Fruit fly (Drosophila melanogaster) whole organism, prepupa: ENCODE measurements around the gene Vps53.

ENCODE experiments used
- CG31627 ChIP-seq: fragments of 200-800 bp; sonication (Bioruptor generic); optimal IDR thresholded peaks from 3 replicates; lab custom pipeline; 2016; ENCODE audit warnings: missing biosample characterization, missing genetic modification characterization
- CG3919 ChIP-seq: fragments of 200-800 bp; sonication (Bioruptor generic); optimal IDR thresholded peaks from 3 replicates; lab custom pipeline; 2016; ENCODE audit warnings: missing biosample characterization, missing genetic modification characterization
- CG4318 ChIP-seq: fragments of 200-800 bp; sonication (Bioruptor generic); optimal IDR thresholded peaks from 3 replicates; lab custom pipeline; 2017; ENCODE audit warnings: missing biosample characterization, mild to moderate bottlenecking, missing genetic modification characterization
- Ets96B ChIP-seq: fragments of 200-800 bp; optimal IDR thresholded peaks from 2 replicates; lab custom pipeline; 2019; ENCODE audit warnings: missing biosample characterization, mild to moderate bottlenecking, missing genetic modification characterization, moderate library complexity
- Smox ChIP-seq: fragments of 200-800 bp; sonication (Bioruptor generic); optimal IDR thresholded peaks from 3 replicates; lab custom pipeline; 2016; ENCODE audit warnings: missing biosample characterization, missing genetic modification characterization
- Sox102F ChIP-seq: fragments of 200-800 bp; sonication (Bioruptor generic); optimal IDR thresholded peaks from 2 replicates; lab custom pipeline; 2016; ENCODE audit warnings: missing biosample characterization, mild to moderate bottlenecking, missing genetic modification characterization
- acj6 ChIP-seq: fragments of 200-800 bp; sonication (Bioruptor generic); optimal IDR thresholded peaks from 3 replicates; lab custom pipeline; 2016; ENCODE audit warnings: missing biosample characterization, missing genetic modification characterization
- dac ChIP-seq: fragments of 200-800 bp; sonication (Bioruptor generic); optimal IDR thresholded peaks from 2 replicates; lab custom pipeline; 2017; ENCODE audit warnings: missing biosample characterization, mild to moderate bottlenecking, missing genetic modification characterization
- dsx ChIP-seq: fragments of 200-800 bp; optimal IDR thresholded peaks from 3 replicates; lab custom pipeline; 2019; ENCODE audit warnings: missing biosample characterization, mild to moderate bottlenecking, missing genetic modification characterization, moderate library complexity; ENCODE audit not compliant: poor library complexity, severe bottlenecking

dm6 chr2L:4346619-4347310 lies 39.1 kb downstream of the Vps53 start:
- TF ChIP-seq dsx (GFP tag; lab: Kevin White, UChicago): no peak
- TF ChIP-seq CG3919: no peak
- no peak for TF ChIP-seq Smox (GFP tag; lab: Kevin White, UChicago)
- TF ChIP-seq dac (GFP tag; lab: Kevin White, UChicago): peak; percentile 48
- TF ChIP-seq CG4318 (GFP tag; lab: Kevin White, UChicago): no peak
- no peak for TF ChIP-seq Ets96B (tag; lab: Kevin White, UChicago)
- no peak for TF ChIP-seq CG31627 (GFP tag; lab: Kevin White, UChicago)
- TF ChIP-seq Sox102F (GFP tag; lab: Kevin White, UChicago): no peak
- TF ChIP-seq acj6 (GFP tag; lab: Kevin White, UChicago): no peak
